Worm (Caenorhabditis elegans): Measurements from ENCODE around the gene avr-15.

- no peak for TF ChIP-seq med-1 (GFP tag; optimal IDR thresholded peaks at IDR 0.05; ENCODE audit: insufficient read depth)
- no peak for TF ChIP-seq klf-2 (GFP tag; conservative IDR thresholded peaks at IDR 0.05)
- TF ChIP-seq cog-1 (tag; optimal IDR thresholded peaks at IDR 0.05), result no peak
- no peak for TF ChIP-seq ref-1 (GFP tag; conservative IDR thresholded peaks at IDR 0.05)
- TF ChIP-seq flt-1 (GFP tag; IDR thresholded peaks at IDR 0.05), result no peak
- no peak for TF ChIP-seq T22C8.4 (GFP tag; IDR thresholded peaks at IDR 0.05)
- no peak for TF ChIP-seq ztf-23 (GFP tag; IDR thresholded peaks at IDR 0.05)
- no peak for TF ChIP-seq ztf-29 (GFP tag; IDR thresholded peaks at IDR 0.05)
Observed at ce11 chrV:13506321-13506720, 5.2 kb downstream of the avr-15 start, which contains the start of gene R11G10.4.
